Worm (Caenorhabditis elegans) whole organism, young adult: ENCODE data around the gene C05D12.2.

Source experiments
- F39B2.1 ChIP-seq: fragments of 200-800 bp; sonication (Bioruptor generic); IDR thresholded peaks from 2 replicates; pipeline ENCODE4 v1.3.6; 2022; ENCODE audit warnings: missing genetic modification reagents, missing genetic modification characterization, missing compliant biosample characterization
- egl-18 ChIP-seq: fragments of 200-800 bp; sonication (Bioruptor generic); IDR thresholded peaks from 2 replicates; pipeline ENCODE4 v1.3.6; 2022; ENCODE audit warnings: missing genetic modification reagents, missing genetic modification characterization, missing compliant biosample characterization
- rpc-1 ChIP-seq, 2 experiments: fragments of 150-350 bp in 1 of 2; sonication (generic microtip) in 1 of 2; optimal IDR thresholded peaks; 2 replicates each; lab custom pipeline; 2014 to 2018; ENCODE audit warnings: missing biosample characterization in 1 of 2, missing genetic modification characterization in 1 of 2, missing genetic modification reagents in 1 of 2, missing genotype in 1 of 2

DNA sequence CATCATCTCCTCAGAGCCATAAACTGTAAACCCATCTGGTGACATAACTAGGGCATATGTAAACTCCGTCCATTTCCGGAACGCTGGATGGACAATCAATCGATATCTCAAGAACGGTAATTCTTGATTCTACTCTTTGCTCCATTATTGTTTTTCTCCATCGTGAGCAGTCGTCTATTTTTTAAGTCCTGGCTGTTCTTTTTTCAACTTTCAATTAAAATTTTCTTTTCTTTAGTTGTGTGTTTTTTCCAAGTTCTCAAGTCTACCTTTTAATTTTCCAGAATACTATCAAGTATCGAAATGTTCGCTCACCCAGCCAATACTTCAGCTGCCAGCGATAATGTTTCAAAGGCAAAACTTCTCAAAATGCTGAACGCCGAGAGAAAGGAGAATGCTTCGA is 15.8 kb downstream of the C05D12.2 start, which contains the start of gene C05D12.5:
- TF ChIP-seq F39B2.1, result no peak
- TF ChIP-seq egl-18 (GFP tag; lab: Robert Waterston, UW), result no peak
- no peak for TF ChIP-seq rpc-1 (optimal IDR thresholded peaks at IDR 0.05; lab: Kevin White, UChicago)
- no peak for TF ChIP-seq rpc-1 (tag; optimal IDR thresholded peaks at IDR 0.05; lab: Kevin White, UChicago)
